Fruit fly (Drosophila melanogaster) whole organism, prepupa: Measurements from ENCODE around the gene Ir94f.
A peak's percentile ranks its signal among the peaks of the same experiment; 100 is the strongest.

Experiments used
- CG10631 ChIP-seq: fragments of 200-800 bp; sonication (Bioruptor generic); optimal IDR thresholded peaks from 2 replicates; lab custom pipeline; 2016; ENCODE audit warnings: missing biosample characterization, missing genetic modification characterization
- CG10669 ChIP-seq: fragments of 200-800 bp; sonication (Bioruptor generic); optimal IDR thresholded peaks from 3 replicates; lab custom pipeline; 2018; ENCODE audit warnings: missing biosample characterization, mild to moderate bottlenecking, missing genetic modification characterization, moderate library complexity
- CG11294 ChIP-seq: fragments of 200-800 bp; sonication (Bioruptor generic); IDR thresholded peaks from 2 replicates; pipeline ENCODE4 v1.3.6; 2022; ENCODE audit warnings: missing biosample characterization, missing genetic modification characterization
- CG11762 ChIP-seq: fragments of 200-800 bp; sonication (Bioruptor generic); optimal IDR thresholded peaks from 3 replicates; lab custom pipeline; 2016; ENCODE audit warnings: missing biosample characterization, missing genetic modification characterization; ENCODE audit not compliant: insufficient read depth
- CG11902 ChIP-seq: fragments of 200-800 bp; sonication (Bioruptor generic); optimal IDR thresholded peaks from 3 replicates; lab custom pipeline; 2016; ENCODE audit warnings: missing biosample characterization, missing genetic modification characterization
- CG15336 ChIP-seq: fragments of 200-800 bp; sonication (Bioruptor generic); IDR thresholded peaks from 2 replicates; pipeline ENCODE4 v1.3.6; 2022; ENCODE audit warnings: missing biosample characterization, missing genetic modification characterization
- CG16779 ChIP-seq: fragments of 200-800 bp; sonication (Bioruptor generic); optimal IDR thresholded peaks from 3 replicates; lab custom pipeline; 2017; ENCODE audit warnings: missing biosample characterization, mild to moderate bottlenecking, missing genetic modification characterization
- CG3032 ChIP-seq: fragments of 200-800 bp; optimal IDR thresholded peaks from 2 replicates; lab custom pipeline; 2019; ENCODE audit warnings: missing biosample characterization, mild to moderate bottlenecking, missing genetic modification characterization, moderate library complexity
- CG32006 ChIP-seq: fragments of 200-800 bp; sonication (Bioruptor generic); optimal IDR thresholded peaks from 3 replicates; lab custom pipeline; 2017; ENCODE audit warnings: missing biosample characterization, mild to moderate bottlenecking, missing genetic modification characterization
- CG34406 ChIP-seq: fragments of 200-800 bp; sonication (Bioruptor generic); optimal IDR thresholded peaks from 3 replicates; lab custom pipeline; 2016; ENCODE audit warnings: missing biosample characterization, missing genetic modification characterization
- CG3919 ChIP-seq: fragments of 200-800 bp; sonication (Bioruptor generic); optimal IDR thresholded peaks from 3 replicates; lab custom pipeline; 2016; ENCODE audit warnings: missing biosample characterization, missing genetic modification characterization
- CG4318 ChIP-seq: fragments of 200-800 bp; sonication (Bioruptor generic); optimal IDR thresholded peaks from 3 replicates; lab custom pipeline; 2017; ENCODE audit warnings: missing biosample characterization, mild to moderate bottlenecking, missing genetic modification characterization
- CG6276 ChIP-seq: fragments of 200-800 bp; sonication (Bioruptor generic); optimal IDR thresholded peaks from 2 replicates; lab custom pipeline; 2017; ENCODE audit warnings: missing biosample characterization, mild to moderate bottlenecking, missing genetic modification characterization
- CG6792 ChIP-seq: fragments of 200-800 bp; sonication (Bioruptor generic); optimal IDR thresholded peaks from 3 replicates; lab custom pipeline; 2016; ENCODE audit warnings: missing biosample characterization, missing genetic modification characterization
- CG6808 ChIP-seq: fragments of 200-800 bp; sonication (Bioruptor generic); optimal IDR thresholded peaks from 3 replicates; lab custom pipeline; 2017; ENCODE audit warnings: missing biosample characterization, missing genetic modification characterization, mild to moderate bottlenecking, moderate library complexity, missing genetic modification reagents
- CG6854 ChIP-seq: fragments of 200-800 bp; sonication (Bioruptor generic); optimal IDR thresholded peaks from 2 replicates; lab custom pipeline; 2017; ENCODE audit warnings: missing biosample characterization, mild to moderate bottlenecking, missing genetic modification characterization
- CG7368 ChIP-seq: fragments of 200-800 bp; sonication (Bioruptor generic); optimal IDR thresholded peaks from 3 replicates; lab custom pipeline; 2016; ENCODE audit warnings: missing biosample characterization, missing genetic modification characterization
- CG8119 ChIP-seq: fragments of 200-800 bp; sonication (Bioruptor generic); IDR thresholded peaks from 3 replicates; pipeline ENCODE4 v1.3.6; 2022; ENCODE audit warnings: missing biosample characterization, missing genetic modification characterization
- CG8319 ChIP-seq: fragments of 200-800 bp; sonication (Bioruptor generic); optimal IDR thresholded peaks from 3 replicates; lab custom pipeline; 2016; ENCODE audit warnings: missing biosample characterization, missing genetic modification characterization
- CG8632 ChIP-seq: fragments of 200-800 bp; sonication (Bioruptor generic); optimal IDR thresholded peaks from 3 replicates; lab custom pipeline; 2016; ENCODE audit warnings: missing biosample characterization, missing genetic modification characterization
- CG9139 ChIP-seq: fragments of 200-800 bp; sonication (Bioruptor generic); optimal IDR thresholded peaks from 3 replicates; lab custom pipeline; 2017; ENCODE audit warnings: missing biosample characterization, mild to moderate bottlenecking, missing genetic modification characterization
- Eip75B ChIP-seq: fragments of 200-800 bp; sonication (Bioruptor generic); optimal IDR thresholded peaks from 3 replicates; lab custom pipeline; 2016; ENCODE audit warnings: missing biosample characterization, missing genetic modification characterization
- Eip93F ChIP-seq: fragments of 200-800 bp; sonication (Bioruptor generic); optimal IDR thresholded peaks from 2 replicates; lab custom pipeline; 2016; ENCODE audit warnings: missing biosample characterization, mild to moderate bottlenecking, missing genetic modification characterization
- Ets21C ChIP-seq: fragments of 200-800 bp; sonication (Bioruptor generic); optimal IDR thresholded peaks from 3 replicates; lab custom pipeline; 2016; ENCODE audit warnings: missing biosample characterization, missing genetic modification characterization
- Ets96B ChIP-seq: fragments of 200-800 bp; optimal IDR thresholded peaks from 2 replicates; lab custom pipeline; 2019; ENCODE audit warnings: missing biosample characterization, mild to moderate bottlenecking, missing genetic modification characterization, moderate library complexity
- Hr38 ChIP-seq: sonication (Bioruptor generic); optimal IDR thresholded peaks from 2 replicates; lab custom pipeline; 2016; ENCODE audit warnings: missing biosample characterization, missing genetic modification characterization
- Hr39 ChIP-seq: fragments of 200-800 bp; sonication (Bioruptor generic); optimal IDR thresholded peaks from 2 replicates; lab custom pipeline; 2016; ENCODE audit warnings: missing biosample characterization, missing genetic modification characterization
- Hr4 ChIP-seq: fragments of 200-800 bp; sonication (Bioruptor generic); optimal IDR thresholded peaks from 3 replicates; lab custom pipeline; 2016; ENCODE audit warnings: missing biosample characterization, missing genetic modification characterization
- Lpt ChIP-seq: fragments of 200-800 bp; sonication (Bioruptor generic); optimal IDR thresholded peaks from 3 replicates; lab custom pipeline; 2016; ENCODE audit warnings: missing biosample characterization, missing genetic modification characterization
- Met ChIP-seq: fragments of 200-800 bp; sonication (Bioruptor generic); optimal IDR thresholded peaks from 3 replicates; lab custom pipeline; 2016; ENCODE audit warnings: missing biosample characterization, missing genetic modification characterization
- OdsH ChIP-seq: fragments of 200-800 bp; sonication (Bioruptor generic); optimal IDR thresholded peaks from 3 replicates; lab custom pipeline; 2016; ENCODE audit warnings: missing biosample characterization, missing genetic modification characterization
- Smox ChIP-seq: fragments of 200-800 bp; sonication (Bioruptor generic); optimal IDR thresholded peaks from 3 replicates; lab custom pipeline; 2016; ENCODE audit warnings: missing biosample characterization, missing genetic modification characterization
- Sox102F ChIP-seq: fragments of 200-800 bp; sonication (Bioruptor generic); optimal IDR thresholded peaks from 2 replicates; lab custom pipeline; 2016; ENCODE audit warnings: missing biosample characterization, mild to moderate bottlenecking, missing genetic modification characterization
- Sox15 ChIP-seq: fragments of 200-800 bp; sonication (Bioruptor generic); optimal IDR thresholded peaks from 3 replicates; lab custom pipeline; 2016; ENCODE audit warnings: missing biosample characterization, missing genetic modification characterization
- achi ChIP-seq: fragments of 200-800 bp; sonication (Bioruptor generic); optimal IDR thresholded peaks from 3 replicates; lab custom pipeline; 2016; ENCODE audit warnings: missing biosample characterization, missing genetic modification characterization
- cyc ChIP-seq: fragments of 200-800 bp; sonication (Bioruptor generic); optimal IDR thresholded peaks from 3 replicates; lab custom pipeline; 2016; ENCODE audit warnings: missing biosample characterization, missing genetic modification characterization
- dac ChIP-seq: fragments of 200-800 bp; sonication (Bioruptor generic); optimal IDR thresholded peaks from 2 replicates; lab custom pipeline; 2017; ENCODE audit warnings: missing biosample characterization, mild to moderate bottlenecking, missing genetic modification characterization
- dsx ChIP-seq: fragments of 200-800 bp; optimal IDR thresholded peaks from 3 replicates; lab custom pipeline; 2019; ENCODE audit warnings: missing biosample characterization, mild to moderate bottlenecking, missing genetic modification characterization, moderate library complexity; ENCODE audit not compliant: poor library complexity, severe bottlenecking
- fd59A ChIP-seq: fragments of 200-800 bp; sonication (Bioruptor generic); optimal IDR thresholded peaks from 2 replicates; lab custom pipeline; 2017; ENCODE audit warnings: missing biosample characterization, mild to moderate bottlenecking, missing genetic modification characterization, missing genetic modification reagents
- fd85E ChIP-seq: fragments of 200-800 bp; sonication (Bioruptor generic); optimal IDR thresholded peaks from 3 replicates; lab custom pipeline; 2016; ENCODE audit warnings: missing biosample characterization, missing genetic modification characterization
- fkh ChIP-seq: fragments of 200-800 bp; sonication (Bioruptor generic); optimal IDR thresholded peaks from 3 replicates; lab custom pipeline; 2017; ENCODE audit warnings: missing biosample characterization, mild to moderate bottlenecking, missing genetic modification characterization, moderate library complexity
- net ChIP-seq: fragments of 200-800 bp; sonication (Bioruptor generic); optimal IDR thresholded peaks from 3 replicates; lab custom pipeline; 2016; ENCODE audit warnings: missing biosample characterization, missing genetic modification characterization
- pdm3 ChIP-seq: fragments of 200-800 bp; sonication (Bioruptor generic); optimal IDR thresholded peaks from 3 replicates; lab custom pipeline; 2016; ENCODE audit warnings: missing biosample characterization, missing genetic modification characterization
- spab ChIP-seq: fragments of 200-800 bp; sonication (Bioruptor generic); optimal IDR thresholded peaks from 2 replicates; lab custom pipeline; 2017; ENCODE audit warnings: missing biosample characterization, mild to moderate bottlenecking, missing genetic modification characterization, missing genetic modification reagents
- ss ChIP-seq, 2 experiments: fragments of 200-800 bp; sonication (Bioruptor generic); optimal IDR thresholded peaks; 2 replicates in 1 of 2; 3 replicates in 1 of 2; lab custom pipeline; 2017 to 2018; ENCODE audit warnings: mild to moderate bottlenecking in 2 of 2, missing biosample characterization in 2 of 2, missing genetic modification characterization in 2 of 2, moderate library complexity in 1 of 2
- svp ChIP-seq: fragments of 200-800 bp; sonication (Bioruptor generic); peaks from one replicate; lab custom pipeline; 2016; ENCODE audit warnings: missing biosample characterization, missing genetic modification characterization
- topi ChIP-seq: fragments of 200-800 bp; sonication (Bioruptor generic); optimal IDR thresholded peaks from 3 replicates; lab custom pipeline; 2016; ENCODE audit warnings: missing biosample characterization, missing genetic modification characterization
- vri ChIP-seq: fragments of 200-800 bp; sonication (Bioruptor generic); optimal IDR thresholded peaks from 3 replicates; lab custom pipeline; 2016; ENCODE audit warnings: missing biosample characterization, mild to moderate bottlenecking, missing genetic modification characterization

Gene Ir94f

dm6 chr3R:23487201-23487600, 5.5 kb downstream of the Ir94f start, which contains the start of gene Ir94h:
Ir94h (plus strand) TSS chr3R:23487501.
- TF ChIP-seq Hr38 (GFP tag; lab: Kevin White, UChicago) (no peak), svp (GFP tag; lab: Kevin White, UChicago) (no peak), net (GFP tag; lab: Kevin White, UChicago) (no peak), dsx (no peak), CG10669 (no peak), Eip93F (GFP tag; lab: Kevin White, UChicago) (no peak), CG6854 (GFP tag; lab: Kevin White, UChicago) (no peak), dac (GFP tag; lab: Kevin White, UChicago) (no peak), OdsH (GFP tag; lab: Kevin White, UChicago) (no peak), CG11902 (GFP tag; lab: Kevin White, UChicago) (no peak), Smox (GFP tag; lab: Kevin White, UChicago) (no peak), CG8319 (GFP tag; lab: Kevin White, UChicago) (no peak), CG11294 (GFP tag; lab: Robert Waterston, UW) (no peak), fd85E (no peak), CG6792 (no peak), CG15336 (GFP tag; lab: Robert Waterston, UW) (no peak), CG16779 (tag; lab: Kevin White, UChicago) (no peak), CG9139 (GFP tag; lab: Kevin White, UChicago) (no peak), CG3919 (GFP tag; lab: Kevin White, UChicago) (no peak), Lpt (GFP tag; lab: Kevin White, UChicago) (no peak)

dm6 chr3R:23496488-23496887, 14.8 kb downstream of the Ir94f start:
- TF ChIP-seq Hr38 (GFP tag; lab: Kevin White, UChicago) (no peak), CG3032 (tag; lab: Kevin White, UChicago) (peak; percentile 36), CG6276 (GFP tag; lab: Kevin White, UChicago) (no peak), fd85E (no peak), CG6792 (peak; percentile 58), fkh (GFP tag; lab: Kevin White, UChicago) (no peak), Hr4 (no peak), achi (GFP tag; lab: Kevin White, UChicago) (peak; percentile 41), CG6854 (GFP tag; lab: Kevin White, UChicago) (no peak), svp (GFP tag; lab: Kevin White, UChicago) (peak; percentile 85), Ets21C (GFP tag; lab: Kevin White, UChicago) (no peak), vri (GFP tag; lab: Kevin White, UChicago) (peak; percentile 5), Sox102F (no peak), topi (GFP tag; lab: Kevin White, UChicago) (peak; percentile 49), CG32006 (GFP tag; lab: Kevin White, UChicago) (no peak), CG10631 (GFP tag; lab: Kevin White, UChicago) (peak; percentile 38), Ets96B (tag; lab: Kevin White, UChicago) (peak; percentile 18), CG4318 (no peak), CG8632 (GFP tag; lab: Kevin White, UChicago) (peak; percentile 70), CG16779 (tag; lab: Kevin White, UChicago) (no peak), CG9139 (GFP tag; lab: Kevin White, UChicago) (no peak), CG7368 (peak; percentile 3), CG34406 (peak; percentile 79), Hr39 (GFP tag; lab: Kevin White, UChicago) (peak; percentile 22), CG11294 (GFP tag; lab: Robert Waterston, UW) (no peak), pdm3 (peak; percentile 15), Sox15 (GFP tag; lab: Kevin White, UChicago) (peak; percentile 5), CG8319 (GFP tag; lab: Kevin White, UChicago) (peak; percentile 21), ss (GFP tag; optimal IDR thresholded peaks at IDR 0.05; lab: Kevin White, UChicago) (peak in 1 of 2 experiments; percentile 50), CG6808 (GFP tag; lab: Kevin White, UChicago) (peak; percentile 25), spab (GFP tag; lab: Kevin White, UChicago) (no peak), cyc (GFP tag; lab: Kevin White, UChicago) (peak; percentile 38), CG8119 (GFP tag; lab: Robert Waterston, UW) (no peak), dac (GFP tag; lab: Kevin White, UChicago) (no peak), Eip75B (no peak), CG11762 (GFP tag; lab: Kevin White, UChicago) (peak; percentile 3), fd59A (GFP tag; lab: Kevin White, UChicago) (no peak), CG10669 (peak; percentile 9), OdsH (GFP tag; lab: Kevin White, UChicago) (peak; percentile 42), CG11902 (GFP tag; lab: Kevin White, UChicago) (peak; percentile 34), Met (GFP tag; lab: Kevin White, UChicago) (peak; percentile 66), Smox (GFP tag; lab: Kevin White, UChicago) (peak; percentile 48)
